Worm (Caenorhabditis elegans) whole organism, midembryonic: ENCODE data around the gene ddn-1.
"Not testable (repeated sequence)": the region's sequence is repeated elsewhere in the genome, so short reads cannot be mapped to it uniquely, and the experiment has no call there.

Source experiments
- T22C8.4 ChIP-seq: fragments of 200-800 bp; sonication (Bioruptor generic); IDR thresholded peaks from 2 replicates; pipeline ENCODE4 v1.3.6; 2022; ENCODE audit warnings: missing genetic modification characterization, missing compliant biosample characterization
- cog-1 ChIP-seq: sonication (generic microtip); optimal IDR thresholded peaks from 2 replicates; lab custom pipeline; 2016; ENCODE audit warnings: missing genetic modification characterization, missing compliant biosample characterization
- flt-1 ChIP-seq: fragments of 200-800 bp; sonication (Bioruptor generic); IDR thresholded peaks from 2 replicates; pipeline ENCODE4 v1.3.6; 2022; ENCODE audit warnings: missing genetic modification characterization, missing compliant biosample characterization
- klf-2 ChIP-seq: fragments of 200-800 bp; sonication (Bioruptor generic); conservative IDR thresholded peaks from 2 replicates; pipeline ENCODE4 v1.3.6; 2022; ENCODE audit warnings: missing genetic modification reagents, missing genetic modification characterization, missing compliant biosample characterization
- med-1 ChIP-seq: sonication (generic microtip); optimal IDR thresholded peaks from 2 replicates; lab custom pipeline; 2017; ENCODE audit warnings: missing genetic modification characterization, mild to moderate bottlenecking, missing compliant biosample characterization, antibody characterized with exemption, missing genetic modification reagents; ENCODE audit not compliant: insufficient read depth
- ref-1 ChIP-seq: fragments of 200-800 bp; sonication (Bioruptor generic); conservative IDR thresholded peaks from 2 replicates; pipeline ENCODE4 v1.3.6; 2022; ENCODE audit warnings: missing genetic modification reagents, missing genetic modification characterization, missing compliant biosample characterization
- tab-1 ChIP-seq: fragments of 200-800 bp; sonication (Bioruptor generic); IDR thresholded peaks from 2 replicates; pipeline ENCODE4 v1.3.6; 2022; ENCODE audit warnings: missing genetic modification characterization, missing compliant biosample characterization
- ztf-23 ChIP-seq: fragments of 200-800 bp; sonication (Bioruptor generic); IDR thresholded peaks from 2 replicates; pipeline ENCODE4 v1.3.6; 2022; ENCODE audit warnings: missing genetic modification reagents, missing genetic modification characterization, missing compliant biosample characterization
- ztf-29 ChIP-seq: fragments of 200-800 bp; sonication (Bioruptor generic); IDR thresholded peaks from 2 replicates; pipeline ENCODE4 v1.3.6; 2022; ENCODE audit warnings: missing genetic modification reagents, missing genetic modification characterization, missing compliant biosample characterization

ddn-1 gene

DNA sequence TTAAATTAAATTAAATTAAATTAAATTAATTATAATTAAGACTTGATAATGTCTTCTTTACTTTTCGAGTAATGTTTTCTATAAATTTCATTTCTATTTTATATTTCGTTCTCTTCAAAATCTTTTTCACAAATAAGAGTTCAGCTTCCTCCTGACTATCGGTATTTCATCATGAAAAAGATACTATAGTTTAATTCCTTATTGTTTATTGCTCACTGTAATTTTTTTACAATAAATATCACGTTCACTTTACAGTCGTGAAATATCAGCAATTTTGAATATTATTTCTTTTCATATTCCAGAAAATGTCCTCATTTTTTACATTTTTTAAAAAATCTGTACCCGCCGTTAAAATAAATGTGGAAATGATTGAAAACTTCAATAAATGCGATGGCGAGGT lies 23.9 kb downstream of the ddn-1 start, which contains the start of gene ZC196.3:
Gene ZC196.3, plus strand, starts transcription at position 301 of the 400 bp plus-strand sequence.
- no peak for TF ChIP-seq flt-1 (GFP tag; lab: Robert Waterston, UW)
- no peak for TF ChIP-seq tab-1
- no peak for TF ChIP-seq klf-2

DNA sequence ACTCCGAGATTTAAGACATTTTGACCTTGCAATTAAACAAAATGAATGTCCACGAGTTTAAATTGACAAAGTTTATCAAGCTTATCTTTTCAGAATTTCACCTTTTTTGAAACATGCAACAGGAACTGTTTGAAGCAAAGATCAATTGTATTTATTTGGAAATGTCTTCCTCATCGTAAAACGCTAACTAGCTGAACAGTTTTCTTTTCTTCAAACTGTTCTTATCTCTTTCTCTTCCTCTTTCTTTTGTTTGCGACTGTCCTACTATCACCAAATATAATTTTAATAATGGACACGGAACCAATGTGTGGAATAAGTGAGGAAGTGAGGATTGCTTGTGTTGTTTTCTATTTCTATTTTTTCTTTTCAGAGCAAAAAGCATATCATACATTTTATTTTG lies 27.4 kb downstream of the ddn-1 start, which contains the start of gene ZC196.4:
Gene ZC196.4, plus strand, starts transcription at position 173 of the 400 bp plus-strand sequence.
- TF ChIP-seq T22C8.4 (GFP tag; lab: Robert Waterston, UW), result no peak
- no peak for TF ChIP-seq ztf-23 (GFP tag; lab: Robert Waterston, UW)
- no peak for TF ChIP-seq flt-1 (GFP tag; lab: Robert Waterston, UW)
- TF ChIP-seq med-1 (GFP tag; lab: Kevin White, UChicago), result no peak
- TF ChIP-seq tab-1, result no peak
- TF ChIP-seq ref-1 (GFP tag; lab: Robert Waterston, UW), result no peak
- no peak for TF ChIP-seq cog-1 (tag; lab: Kevin White, UChicago)
- no peak for TF ChIP-seq klf-2

DNA sequence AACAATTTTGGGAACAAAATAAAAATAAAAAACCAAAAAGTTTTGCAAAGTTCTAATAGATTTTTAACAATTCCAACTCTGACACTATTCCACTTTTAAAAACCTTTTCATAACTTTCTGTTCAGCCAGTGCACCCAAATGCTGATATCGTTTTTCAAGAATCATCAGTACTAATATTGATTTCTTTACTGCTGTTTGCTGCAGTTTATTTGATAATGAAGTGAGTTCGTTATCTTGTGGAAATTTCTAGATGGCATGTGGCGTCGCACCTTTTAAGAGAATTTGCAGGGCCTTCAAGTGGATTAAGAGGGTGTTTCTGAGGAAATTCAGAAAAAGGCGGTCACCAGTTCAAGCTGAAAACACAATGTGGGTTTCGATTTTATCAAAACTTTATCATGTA lies 29.3 kb downstream of the ddn-1 start:
- TF ChIP-seq ztf-29 (GFP tag; lab: Robert Waterston, UW), result no peak
- TF ChIP-seq med-1 (GFP tag; lab: Kevin White, UChicago), result no peak
- TF ChIP-seq tab-1, result no peak

ce11 chrV:8729100-8729499 lies 31.2 kb downstream of the ddn-1 start, which contains the start of gene ZC196.5:
Gene ZC196.5, plus strand, starts transcription at chrV:8729400.
- TF ChIP-seq T22C8.4 (GFP tag; lab: Robert Waterston, UW) (no peak), ref-1 (GFP tag; lab: Robert Waterston, UW) (no peak), ztf-23 (GFP tag; lab: Robert Waterston, UW) (no peak), ztf-29 (GFP tag; lab: Robert Waterston, UW) (no peak)

- TF ChIP-seq flt-1 (GFP tag; lab: Robert Waterston, UW) (no peak), klf-2 (no peak), ztf-29 (GFP tag; lab: Robert Waterston, UW) (no peak), ztf-23 (GFP tag; lab: Robert Waterston, UW) (no peak), T22C8.4 (GFP tag; lab: Robert Waterston, UW) (no peak), med-1 (GFP tag; lab: Kevin White, UChicago) (no peak), tab-1 (no peak), ref-1 (GFP tag; lab: Robert Waterston, UW) (no peak), cog-1 (tag; lab: Kevin White, UChicago) (no peak)
Observed at ce11 chrV:8727077-8727476, 33.2 kb downstream of the ddn-1 start, which contains the start of gene ZC196.9. Gene ZC196.9, minus strand, starts transcription at chrV:8727177.

ce11 chrV:8726228-8726627 lies 34.1 kb downstream of the ddn-1 start, which contains the start of gene droe-8:
Gene droe-8, plus strand, starts transcription at chrV:8726528.
- not testable (repeated sequence) for TF ChIP-seq cog-1 (tag; lab: Kevin White, UChicago); med-1 (GFP tag; lab: Kevin White, UChicago); ztf-29 (GFP tag; lab: Robert Waterston, UW)

- not testable (repeated sequence) for TF ChIP-seq ztf-23 (GFP tag; lab: Robert Waterston, UW); flt-1 (GFP tag; lab: Robert Waterston, UW); cog-1 (tag; lab: Kevin White, UChicago)
Observed at ce11 chrV:8722160-8722559, 38.2 kb downstream of the ddn-1 start, which contains the start of gene ZC196.8. Gene ZC196.8, minus strand, starts transcription at chrV:8722260.

ce11 chrV:8718399-8718798 lies 41.9 kb downstream of the ddn-1 start:
- no peak for TF ChIP-seq flt-1 (GFP tag; lab: Robert Waterston, UW)
- TF ChIP-seq T22C8.4 (GFP tag; lab: Robert Waterston, UW), result no peak
- no peak for TF ChIP-seq tab-1
- no peak for TF ChIP-seq ref-1 (GFP tag; lab: Robert Waterston, UW)
- TF ChIP-seq klf-2, result no peak
- no peak for TF ChIP-seq ztf-23 (GFP tag; lab: Robert Waterston, UW)
- no peak for TF ChIP-seq cog-1 (tag; lab: Kevin White, UChicago)
- TF ChIP-seq med-1 (GFP tag; lab: Kevin White, UChicago), result no peak
- no peak for TF ChIP-seq ztf-29 (GFP tag; lab: Robert Waterston, UW)

DNA sequence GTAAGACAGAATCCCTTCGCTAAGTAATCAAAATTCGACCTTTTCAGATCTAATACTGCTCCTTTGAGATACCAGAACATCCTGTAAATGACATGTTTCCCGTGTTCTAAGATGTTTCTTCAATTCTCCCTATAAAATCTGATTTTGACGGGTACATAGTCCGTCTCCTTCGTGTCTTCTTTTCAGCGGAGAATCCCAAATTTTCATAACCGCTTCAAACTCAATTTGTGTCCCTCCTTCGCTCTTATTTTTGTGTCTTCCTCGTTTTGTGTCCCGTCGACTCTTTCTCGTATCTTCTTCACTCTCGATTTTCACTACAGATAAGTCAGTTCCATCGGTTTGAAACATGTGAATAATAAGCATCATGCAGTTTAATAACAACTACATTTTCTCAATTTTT lies 44.1 kb downstream of the ddn-1 start, which contains the start of gene glr-5:
Gene glr-5, plus strand, starts transcription at position 321 of the 400 bp plus-strand sequence.
- TF ChIP-seq flt-1 (GFP tag; lab: Robert Waterston, UW) (no peak), ztf-23 (GFP tag; lab: Robert Waterston, UW) (no peak), ref-1 (GFP tag; lab: Robert Waterston, UW) (no peak), klf-2 (no peak), med-1 (GFP tag; lab: Kevin White, UChicago) (no peak), T22C8.4 (GFP tag; lab: Robert Waterston, UW) (no peak), cog-1 (tag; lab: Kevin White, UChicago) (no peak), ztf-29 (GFP tag; lab: Robert Waterston, UW) (no peak), tab-1 (no peak)

- TF ChIP-seq tab-1 (no peak), ztf-23 (GFP tag; lab: Robert Waterston, UW) (no peak), med-1 (GFP tag; lab: Kevin White, UChicago) (no peak), flt-1 (GFP tag; lab: Robert Waterston, UW) (no peak), cog-1 (tag; lab: Kevin White, UChicago) (no peak), ref-1 (GFP tag; lab: Robert Waterston, UW) (no peak)
Observed at ce11 chrV:8711910-8712309, 48.4 kb downstream of the ddn-1 start, which contains the start of gene ZC178.2. Gene ZC178.2, minus strand, starts transcription at chrV:8712010.
